Fruit fly (Drosophila melanogaster): Measurements from ENCODE around the gene Prps.

Gene Prps

DNA sequence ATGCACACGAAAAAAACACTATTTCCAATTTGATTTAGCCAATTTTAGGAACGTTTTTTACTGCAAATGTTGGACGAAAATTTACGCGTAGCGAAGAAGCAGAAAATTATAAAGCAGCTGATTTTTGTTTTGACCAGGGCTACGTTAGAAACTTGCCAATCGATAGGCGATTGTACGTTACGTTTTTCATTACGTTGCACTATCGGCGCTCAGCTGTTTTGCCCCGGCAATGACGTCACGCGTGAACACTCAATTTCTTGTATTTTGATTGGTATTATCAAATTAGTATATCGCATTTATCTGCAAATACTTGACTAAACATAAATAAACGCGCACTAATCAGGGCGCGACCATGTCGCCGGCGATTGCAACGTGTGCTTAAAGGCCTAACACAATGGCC lies 17.5 kb downstream of the Prps start, which contains the start of the genes fry and CG16717 (continued):
- TF ChIP-seq CG33557 (GFP tag; optimal IDR thresholded peaks at IDR 0.05) = no peak
- no peak for TF ChIP-seq gem (tag; optimal IDR thresholded peaks at IDR 0.05)
- TF ChIP-seq NC2α (GFP tag; optimal IDR thresholded peaks at IDR 0.05) = no peak
- TF ChIP-seq exex (tag; optimal IDR thresholded peaks at IDR 0.05) = peak; percentile 68
- TF ChIP-seq Scr (GFP tag; IDR thresholded peaks at IDR 0.05; ENCODE audit: partially characterized antibody) = peak; percentile 66
- no peak for TF ChIP-seq Ets65A (GFP tag)
- peak; percentile 26 for TF ChIP-seq Sry-δ (GFP tag; optimal IDR thresholded peaks at IDR 0.05)
- peak; percentile 85 for TF ChIP-seq CG34376 (GFP tag; optimal IDR thresholded peaks at IDR 0.05)
- peak; percentile 73 for TF ChIP-seq hbn (GFP tag; IDR thresholded peaks at IDR 0.05; ENCODE audit: partially characterized antibody)
- TF ChIP-seq BEAF-32 (GFP tag; optimal IDR thresholded peaks at IDR 0.05) = peak; percentile 67

DNA sequence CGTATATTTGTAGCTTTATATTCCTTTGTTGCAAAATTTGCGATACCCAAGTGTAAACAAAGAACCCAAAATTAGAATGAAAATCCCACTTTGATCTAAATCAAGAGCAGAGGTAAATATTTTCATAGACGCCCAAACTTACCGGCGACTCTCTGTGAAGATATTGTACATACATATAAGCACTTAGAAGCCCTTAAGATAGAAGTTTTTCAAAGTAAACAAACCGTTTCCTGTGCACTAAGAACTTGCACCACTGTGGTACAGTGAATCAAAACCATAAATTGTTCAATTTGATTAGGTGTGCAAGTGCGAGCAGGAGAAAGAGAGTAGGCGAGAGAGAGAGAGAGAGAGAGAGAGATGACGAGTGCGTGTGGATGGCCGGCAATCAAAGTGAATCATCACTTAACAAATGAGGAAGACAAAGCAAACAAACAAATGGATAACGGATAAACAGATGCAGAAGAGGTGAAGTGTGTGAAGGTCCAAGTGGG lies 18.4 kb downstream of the Prps start:
- TF ChIP-seq Bgb (GFP tag; IDR thresholded peaks at IDR 0.05; ENCODE audit: partially characterized antibody) = peak; percentile 6; the same call in 1 of the 2 replicates
- TF ChIP-seq CG10431 (GFP tag; optimal IDR thresholded peaks at IDR 0.05) = no peak
- TF ChIP-seq Drgx (GFP tag; IDR thresholded peaks at IDR 0.05) = no peak
- peak; percentile 69 for TF ChIP-seq CG1832 (GFP tag; optimal IDR thresholded peaks at IDR 0.05)
- TF ChIP-seq CG14441 (GFP tag; IDR thresholded peaks at IDR 0.05) = no peak
- TF ChIP-seq nau (GFP tag; optimal IDR thresholded peaks at IDR 0.05) = no peak
- TF ChIP-seq dimm (GFP tag; IDR thresholded peaks at IDR 0.05) = no peak
- peak; percentile 53 for TF ChIP-seq CG4282 (GFP tag; optimal IDR thresholded peaks at IDR 0.05)
- peak; percentile 43; the same call in 1 of the 3 replicates for TF ChIP-seq row (GFP tag; IDR thresholded peaks at IDR 0.05)
- peak in 1 of 2 experiments; percentile 37 for TF ChIP-seq Pdp1 (GFP tag; optimal IDR thresholded peaks at IDR 0.05)
- peak; percentile 21 for TF ChIP-seq gcm (GFP tag; optimal IDR thresholded peaks at IDR 0.05)
- TF ChIP-seq nom (GFP tag; optimal IDR thresholded peaks at IDR 0.05) = peak; percentile 19
- TF ChIP-seq psq (GFP tag; optimal IDR thresholded peaks at IDR 0.05) = peak; percentile 3
- TF ChIP-seq CG2712 (tag; optimal IDR thresholded peaks at IDR 0.05) = peak; percentile 28
- TF ChIP-seq Dll (GFP tag; IDR thresholded peaks at IDR 0.05; ENCODE audit: partially characterized antibody) = 0 out of 4 replicates have a peak, but pooled peaks have one; percentile 10
- TF ChIP-seq Ssrp (tag; optimal IDR thresholded peaks at IDR 0.05) = peak; percentile 8
- peak; percentile 6 for TF ChIP-seq CG10209 (GFP tag; optimal IDR thresholded peaks at IDR 0.05)
- TF ChIP-seq CG17186 (GFP tag; optimal IDR thresholded peaks at IDR 0.05) = no peak
- no peak for TF ChIP-seq crc (GFP tag; optimal IDR thresholded peaks at IDR 0.05)
- TF ChIP-seq CG3407 (GFP tag; optimal IDR thresholded peaks at IDR 0.05) = peak; percentile 0
- no peak for TF ChIP-seq CG13775 (GFP tag; optimal IDR thresholded peaks at IDR 0.05)
- TF ChIP-seq Ravus (GFP tag; IDR thresholded peaks at IDR 0.05) = no peak
- TF ChIP-seq sens-2 (GFP tag; IDR thresholded peaks at IDR 0.05) = peak; percentile 30; the same call in 1 of the 2 replicates
- peak; percentile 63 for TF ChIP-seq Med (GFP tag)
- peak; percentile 9 for TF ChIP-seq PHDP (tag; optimal IDR thresholded peaks at IDR 0.05)
- TF ChIP-seq CG6791 (GFP tag; IDR thresholded peaks at IDR 0.05; ENCODE audit: partially characterized antibody) = 0 out of 3 replicates have a peak, but pooled peaks have one; percentile 40
- peak; percentile 68 for TF ChIP-seq CG8388 (GFP tag; optimal IDR thresholded peaks at IDR 0.05)
- TF ChIP-seq CG14014 (GFP tag; IDR thresholded peaks at IDR 0.05) = no peak
- TF ChIP-seq CG4707 (GFP tag; optimal IDR thresholded peaks at IDR 0.05) = peak; percentile 16
- peak; percentile 18 for TF ChIP-seq gem (tag; optimal IDR thresholded peaks at IDR 0.05)
- TF ChIP-seq CG10462 (GFP tag; optimal IDR thresholded peaks at IDR 0.05) = no peak
- TF ChIP-seq HLHmδ (GFP tag; optimal IDR thresholded peaks at IDR 0.05) = peak; percentile 30
- TF ChIP-seq grau (tag; optimal IDR thresholded peaks at IDR 0.05) = peak; percentile 85
- TF ChIP-seq CG8924 (tag; optimal IDR thresholded peaks at IDR 0.05) = peak; percentile 29
- TF ChIP-seq jigr1 (GFP tag; IDR thresholded peaks at IDR 0.05) = no peak
- no peak for TF ChIP-seq CG34422 (GFP tag; IDR thresholded peaks at IDR 0.05)
- peak; percentile 3 for TF ChIP-seq NfI (GFP tag; optimal IDR thresholded peaks at IDR 0.05)
- TF ChIP-seq CG17361 (GFP tag; IDR thresholded peaks at IDR 0.05) = 0 out of 3 replicates have a peak, but pooled peaks have one; percentile 35
- TF ChIP-seq CG6813 (GFP tag; optimal IDR thresholded peaks at IDR 0.05) = peak; percentile 4

Data from whole organism, embryonic.